Fruit fly (Drosophila melanogaster) whole organism, embryonic: ENCODE measurements around the gene park.

Experiments
- Ada2b ChIP-seq: fragments of 200-800 bp; sonication (Bioruptor generic); IDR thresholded peaks from 2 replicates; pipeline ENCODE4 v1.3.6; 2022; ENCODE audit warnings: missing biosample characterization, missing genetic modification characterization
- Asciz ChIP-seq: fragments of 200-800 bp; sonication (Bioruptor generic); optimal IDR thresholded peaks from 2 replicates; lab custom pipeline; 2017; ENCODE audit warnings: missing biosample characterization, mild to moderate bottlenecking, missing genetic modification characterization, missing genetic modification reagents
- Awh ChIP-seq: fragments of 200-800 bp; sonication (Bioruptor generic); IDR thresholded peaks from 2 replicates; pipeline ENCODE4, ENCODE4 v1.3.6; 2022; ENCODE audit warnings: missing biosample characterization, missing genetic modification characterization
- Blimp-1 ChIP-seq: fragments of 200-800 bp; sonication (Bioruptor generic); optimal IDR thresholded peaks from 3 replicates; lab custom pipeline; 2018; ENCODE audit warnings: missing biosample characterization, missing genetic modification characterization, mild to moderate bottlenecking, moderate library complexity, missing genetic modification reagents
- CG1233 ChIP-seq: fragments of 200-800 bp; sonication (Bioruptor generic); optimal IDR thresholded peaks from 4 replicates; lab custom pipeline; 2018; ENCODE audit warnings: missing biosample characterization, mild to moderate bottlenecking, missing genetic modification characterization
- CG12659 ChIP-seq: fragments of 200-800 bp; sonication (Bioruptor generic); optimal IDR thresholded peaks from 3 replicates; lab custom pipeline; 2017; ENCODE audit warnings: mild to moderate bottlenecking, missing biosample characterization, missing genetic modification reagents, missing genetic modification characterization
- CG13123 ChIP-seq: fragments of 200-800 bp; sonication (Bioruptor generic); optimal IDR thresholded peaks from 2 replicates; lab custom pipeline; 2016; ENCODE audit warnings: missing biosample characterization, missing genetic modification characterization
- CG14965 ChIP-seq: fragments of 200-800 bp; sonication (Bioruptor generic); optimal IDR thresholded peaks from 2 replicates; lab custom pipeline; 2016; ENCODE audit warnings: missing biosample characterization, missing genetic modification characterization, borderline replicate concordance
- CG15011 ChIP-seq: fragments of 200-800 bp; sonication (Bioruptor generic); optimal IDR thresholded peaks from 3 replicates; lab custom pipeline; 2018; ENCODE audit warnings: missing biosample characterization, mild to moderate bottlenecking, missing genetic modification characterization
- CG15479 ChIP-seq: fragments of 200-800 bp; sonication (Bioruptor generic); optimal IDR thresholded peaks from 3 replicates; lab custom pipeline; 2019; ENCODE audit warnings: missing biosample characterization, mild to moderate bottlenecking, missing genetic modification characterization, moderate library complexity
- CG15514 ChIP-seq: fragments of 200-800 bp; sonication (Bioruptor generic); optimal IDR thresholded peaks from 3 replicates; lab custom pipeline; 2017; ENCODE audit warnings: missing biosample characterization, missing genetic modification characterization, mild to moderate bottlenecking, moderate library complexity, missing genetic modification reagents
- CG1647 ChIP-seq: fragments of 200-800 bp; sonication (Bioruptor generic); optimal IDR thresholded peaks from 3 replicates; lab custom pipeline; 2016; ENCODE audit warnings: missing biosample characterization, missing genetic modification characterization
- CG31441 ChIP-seq: fragments of 200-800 bp; sonication (Bioruptor generic); IDR thresholded peaks from 2 replicates; pipeline ENCODE4 v1.3.6; 2022; ENCODE audit warnings: missing biosample characterization, missing genetic modification characterization
- CG32772 ChIP-seq: fragments of 200-800 bp; sonication (Bioruptor generic); IDR thresholded peaks from 2 replicates; pipeline ENCODE4 v1.3.6; 2022; ENCODE audit warnings: missing biosample characterization, missing genetic modification characterization
- CG34224 ChIP-seq: fragments of 200-800 bp; sonication (Bioruptor generic); IDR thresholded peaks from 3 replicates; pipeline ENCODE4 v1.3.6; 2022; ENCODE audit warnings: missing biosample characterization, missing genetic modification characterization; ENCODE audit not compliant: partially characterized antibody
- CG4360 ChIP-seq: fragments of 200-800 bp; sonication (Bioruptor generic); IDR thresholded peaks from 2 replicates; pipeline ENCODE4 v1.3.6; 2022; ENCODE audit warnings: missing biosample characterization, missing genetic modification characterization
- CG4730 ChIP-seq: fragments of 200-800 bp; sonication (Bioruptor generic); IDR thresholded peaks from 2 replicates; pipeline ENCODE4 v1.3.6; 2022; ENCODE audit warnings: missing biosample characterization, missing genetic modification characterization
- CG6813 ChIP-seq: fragments of 200-800 bp; sonication (Bioruptor generic); optimal IDR thresholded peaks from 2 replicates; lab custom pipeline; 2017; ENCODE audit warnings: missing biosample characterization, missing genetic modification characterization, mild to moderate bottlenecking, moderate library complexity, missing genetic modification reagents
- CG9876 ChIP-seq: fragments of 200-800 bp; sonication (Bioruptor generic); optimal IDR thresholded peaks from 2 replicates; lab custom pipeline; 2016; ENCODE audit warnings: missing biosample characterization, missing genetic modification characterization
- D ChIP-seq, 2 experiments: fragments of 200-800 bp in 1 of 2; fragments of >200 bp in 1 of 2; sonication (Bioruptor generic) in 1 of 2; optimal IDR thresholded peaks; 2 replicates in 1 of 2; 3 replicates in 1 of 2; lab custom pipeline; 2017; ENCODE audit warnings: mild to moderate bottlenecking in 1 of 2, missing biosample characterization in 1 of 2, missing genetic modification characterization in 1 of 2, missing genetic modification reagents in 1 of 2
- Drgx ChIP-seq: fragments of 200-800 bp; sonication (Bioruptor generic); IDR thresholded peaks from 2 replicates; pipeline ENCODE4 v1.3.6; 2022; ENCODE audit warnings: missing biosample characterization, missing genetic modification characterization
- Ets65A ChIP-seq: fragments of 200-800 bp; sonication (Bioruptor generic); peaks from one replicate; lab custom pipeline; 2016; ENCODE audit warnings: missing biosample characterization, missing genetic modification characterization
- HHEX ChIP-seq: fragments of 200-800 bp; sonication (Bioruptor generic); optimal IDR thresholded peaks from 3 replicates; lab custom pipeline; 2017; ENCODE audit warnings: missing biosample characterization, mild to moderate bottlenecking, missing genetic modification characterization, missing genetic modification reagents
- HLHmδ ChIP-seq: fragments of 200-800 bp; sonication (Bioruptor generic); optimal IDR thresholded peaks from 2 replicates; lab custom pipeline; 2018; ENCODE audit warnings: missing biosample characterization, mild to moderate bottlenecking, missing genetic modification characterization, moderate library complexity
- Jarid2 ChIP-seq: fragments of 200-800 bp; sonication (Bioruptor generic); optimal IDR thresholded peaks from 3 replicates; lab custom pipeline; 2017; ENCODE audit warnings: mild to moderate bottlenecking, missing biosample characterization, missing genetic modification reagents, missing genetic modification characterization
- NK7.1 ChIP-seq: fragments of 200-800 bp; sonication (Bioruptor generic); optimal IDR thresholded peaks from 3 replicates; lab custom pipeline; 2016; ENCODE audit warnings: missing biosample characterization, missing genetic modification characterization
- Spps ChIP-seq: fragments of 200-800 bp; sonication (Bioruptor generic); optimal IDR thresholded peaks from 2 replicates; lab custom pipeline; 2018; ENCODE audit warnings: missing biosample characterization, mild to moderate bottlenecking, missing genetic modification characterization
- amos ChIP-seq: fragments of 200-800 bp; sonication (Bioruptor generic); IDR thresholded peaks from 2 replicates; pipeline ENCODE4 v1.3.6; 2022; ENCODE audit warnings: missing biosample characterization, missing genetic modification characterization; ENCODE audit not compliant: partially characterized antibody
- ash1 ChIP-seq: fragments of 200-800 bp; sonication (Bioruptor generic); optimal IDR thresholded peaks from 2 replicates; lab custom pipeline; 2018; ENCODE audit warnings: missing biosample characterization, mild to moderate bottlenecking, missing genetic modification characterization
- bbx ChIP-seq: fragments of 200-800 bp; sonication (Bioruptor generic); IDR thresholded peaks from 2 replicates; pipeline ENCODE4 v1.3.6; 2022; ENCODE audit warnings: missing biosample characterization, missing genetic modification characterization; ENCODE audit not compliant: partially characterized antibody
- bsh ChIP-seq, 2 experiments: fragments of 200-800 bp; sonication (Bioruptor generic); optimal IDR thresholded peaks; 2 replicates each; lab custom pipeline; 2017 to 2018; ENCODE audit warnings: mild to moderate bottlenecking in 2 of 2, missing biosample characterization in 2 of 2, missing genetic modification characterization in 2 of 2, moderate library complexity in 1 of 2
- cg ChIP-seq: fragments of 200-800 bp; sonication (Bioruptor generic); optimal IDR thresholded peaks from 3 replicates; lab custom pipeline; 2019; ENCODE audit warnings: missing biosample characterization, mild to moderate bottlenecking, missing genetic modification characterization, moderate library complexity
- crc ChIP-seq: fragments of 200-800 bp; sonication (Bioruptor generic); optimal IDR thresholded peaks from 2 replicates; lab custom pipeline; 2016; ENCODE audit warnings: missing biosample characterization, missing genetic modification characterization
- dmrt99B ChIP-seq: fragments of 200-800 bp; sonication (Bioruptor generic); optimal IDR thresholded peaks from 2 replicates; lab custom pipeline; 2018; ENCODE audit warnings: missing biosample characterization, mild to moderate bottlenecking, missing genetic modification characterization, moderate library complexity
- ftz-f1 ChIP-seq: fragments of 200-800 bp; sonication (Bioruptor generic); optimal IDR thresholded peaks from 2 replicates; lab custom pipeline; 2016; ENCODE audit warnings: missing biosample characterization, missing genetic modification characterization
- h ChIP-seq: fragments of >200 bp; optimal IDR thresholded peaks from 2 replicates; lab custom pipeline; 2017
- hbn ChIP-seq: fragments of 200-800 bp; sonication (Bioruptor generic); IDR thresholded peaks from 2 replicates; pipeline ENCODE4 v1.3.6; 2022; ENCODE audit warnings: missing biosample characterization, missing genetic modification characterization; ENCODE audit not compliant: partially characterized antibody
- nerfin-2 ChIP-seq: fragments of 200-800 bp; sonication (Bioruptor generic); IDR thresholded peaks from 2 replicates; pipeline ENCODE4 v1.3.6; 2022; ENCODE audit warnings: missing biosample characterization, missing genetic modification characterization; ENCODE audit not compliant: partially characterized antibody
- pan ChIP-seq, 4 experiments: fragments of >200 bp in 3 of 4; fragments of 200-800 bp in 1 of 4; sonication (Bioruptor generic) in 1 of 4; optimal IDR thresholded peaks in 3 of 4; IDR thresholded peaks in 1 of 4; 2 replicates each; pipeline versions ENCODE4 v1.3.6 to Lab custom; 2017 to 2022; ENCODE audit warnings: missing biosample characterization in 2 of 4, missing genetic modification characterization in 2 of 4, mixed read lengths in 1 of 4
- pros ChIP-seq: fragments of 200-800 bp; sonication (Bioruptor generic); optimal IDR thresholded peaks from 3 replicates; lab custom pipeline; 2019; ENCODE audit warnings: missing biosample characterization, mild to moderate bottlenecking, missing genetic modification characterization, moderate library complexity
- ro ChIP-seq: fragments of 200-800 bp; sonication (Bioruptor generic); IDR thresholded peaks from 2 replicates; pipeline ENCODE4 v1.3.6; 2022; ENCODE audit warnings: missing biosample characterization, missing genetic modification characterization
- sens ChIP-seq: fragments of 200-800 bp; sonication (Bioruptor generic); peaks from one replicate; lab custom pipeline; 2016; ENCODE audit warnings: missing biosample characterization, missing genetic modification characterization
- sens-2 ChIP-seq: fragments of 200-800 bp; sonication (Bioruptor generic); IDR thresholded peaks from 2 replicates; pipeline ENCODE4 v1.3.6; 2022; ENCODE audit warnings: missing biosample characterization, missing genetic modification characterization
- so ChIP-seq: fragments of 200-800 bp; sonication (Bioruptor generic); IDR thresholded peaks from 3 replicates; pipeline ENCODE4 v1.3.6; 2022; ENCODE audit warnings: missing biosample characterization, missing genetic modification characterization
- tx ChIP-seq: fragments of 200-800 bp; sonication (Bioruptor generic); optimal IDR thresholded peaks from 2 replicates; lab custom pipeline; 2016; ENCODE audit warnings: missing biosample characterization, missing genetic modification characterization
- unc-4 ChIP-seq: fragments of 200-800 bp; sonication (Bioruptor generic); IDR thresholded peaks from 2 replicates; pipeline ENCODE4 v1.3.6; 2022; ENCODE audit warnings: missing biosample characterization, missing genetic modification characterization; ENCODE audit not compliant: partially characterized antibody

park gene

DNA sequence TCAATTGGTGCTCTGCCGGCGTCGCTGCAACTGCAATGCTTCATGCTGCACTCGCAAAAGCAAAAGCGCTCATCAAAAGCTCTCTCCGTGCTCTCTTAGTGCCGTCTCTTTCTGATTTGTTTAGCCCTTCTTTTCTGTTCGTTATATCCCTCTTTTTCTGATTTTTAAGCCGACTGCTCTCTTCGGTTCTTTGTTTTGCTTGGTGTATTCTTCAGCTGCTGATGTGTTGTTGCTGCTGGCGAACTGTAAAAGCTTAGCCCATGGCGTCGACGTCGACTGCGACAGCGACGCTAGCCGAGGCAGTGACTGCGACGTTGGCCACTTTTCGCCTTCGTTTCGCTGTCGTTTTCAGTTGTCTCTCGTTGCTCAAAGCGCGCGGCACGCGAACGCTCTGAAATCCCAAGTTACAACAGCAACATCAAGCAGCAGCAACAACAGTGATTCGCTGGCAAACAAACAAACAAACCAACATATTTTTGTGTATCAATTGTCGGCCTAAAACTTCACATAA lies 43.4 kb upstream of the park start (continued):
- TF ChIP-seq NK7.1 (GFP tag; lab: Kevin White, UChicago) (no peak), CG15514 (GFP tag; lab: Kevin White, UChicago) (peak; percentile 22), HLHmδ (GFP tag; lab: Kevin White, UChicago) (peak; percentile 4), CG14965 (GFP tag; lab: Kevin White, UChicago) (no peak), ftz-f1 (GFP tag; lab: Kevin White, UChicago) (peak; percentile 54), CG34224 (GFP tag; lab: Robert Waterston, UW) (peak; percentile 57; the same call in 1 of the 3 replicates), bbx (GFP tag; lab: Robert Waterston, UW) (peak; percentile 55; the same call in 1 of the 2 replicates), amos (no peak; the same call in 1 of the 2 replicates), dmrt99B (peak; percentile 38), Blimp-1 (GFP tag; lab: Kevin White, UChicago) (peak; percentile 77), HHEX (no peak), pros (GFP tag; lab: Kevin White, UChicago) (no peak), crc (GFP tag; lab: Kevin White, UChicago) (no peak), ro (GFP tag; lab: Robert Waterston, UW) (no peak), nerfin-2 (0 out of 2 replicates have a peak, but pooled peaks have one; percentile 48), CG15479 (GFP tag; lab: Kevin White, UChicago) (no peak), tx (no peak), unc-4 (peak; percentile 47), CG12659 (GFP tag; lab: Kevin White, UChicago) (no peak), CG1233 (GFP tag; lab: Kevin White, UChicago) (no peak), sens (peak; percentile 64), Awh (GFP tag; lab: Robert Waterston, UW) (peak; percentile 36; the same call in 1 of the 2 replicates), CG31441 (GFP tag; lab: Robert Waterston, UW) (no peak), Asciz (GFP tag; lab: Kevin White, UChicago) (peak; percentile 3), CG32772 (no peak), CG15011 (GFP tag; lab: Kevin White, UChicago) (no peak), CG9876 (GFP tag; lab: Kevin White, UChicago) (no peak), CG1647 (GFP tag; lab: Kevin White, UChicago) (no peak), hbn (GFP tag; lab: Robert Waterston, UW) (peak; percentile 27; the same call in 1 of the 2 replicates), D (optimal IDR thresholded peaks at IDR 0.05; lab: Kevin White, UChicago) (no peak), D (GFP tag; optimal IDR thresholded peaks at IDR 0.05; lab: Kevin White, UChicago) (no peak), CG6813 (GFP tag; lab: Kevin White, UChicago) (peak; percentile 20)

DNA sequence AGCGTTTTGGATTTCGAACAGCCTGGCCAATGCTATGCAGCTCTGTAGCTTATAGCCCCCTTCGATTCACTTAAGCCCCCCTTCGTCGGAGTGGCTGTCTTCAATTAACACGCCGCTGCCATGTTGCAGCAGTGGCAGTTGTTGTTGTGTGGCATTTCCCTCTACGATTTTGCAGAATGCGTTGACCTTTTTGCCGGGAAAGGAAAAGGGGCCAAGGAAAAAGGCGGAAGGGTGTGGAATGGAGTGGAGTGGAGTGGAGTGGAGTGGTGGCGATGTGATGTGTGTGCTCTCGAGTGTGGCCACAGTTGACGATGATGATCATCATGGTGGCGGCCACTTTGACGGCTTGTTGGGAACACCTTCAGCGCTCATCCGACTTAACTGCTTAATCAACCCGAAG lies 41.7 kb upstream of the park start:
- TF ChIP-seq CG13123 (GFP tag; lab: Kevin White, UChicago) (no peak), Drgx (GFP tag; lab: Robert Waterston, UW) (0 out of 2 replicates have a peak, but pooled peaks have one; percentile 9), Ets65A (GFP tag; lab: Kevin White, UChicago) (peak; percentile 59), ash1 (GFP tag; lab: Kevin White, UChicago) (no peak)

DNA sequence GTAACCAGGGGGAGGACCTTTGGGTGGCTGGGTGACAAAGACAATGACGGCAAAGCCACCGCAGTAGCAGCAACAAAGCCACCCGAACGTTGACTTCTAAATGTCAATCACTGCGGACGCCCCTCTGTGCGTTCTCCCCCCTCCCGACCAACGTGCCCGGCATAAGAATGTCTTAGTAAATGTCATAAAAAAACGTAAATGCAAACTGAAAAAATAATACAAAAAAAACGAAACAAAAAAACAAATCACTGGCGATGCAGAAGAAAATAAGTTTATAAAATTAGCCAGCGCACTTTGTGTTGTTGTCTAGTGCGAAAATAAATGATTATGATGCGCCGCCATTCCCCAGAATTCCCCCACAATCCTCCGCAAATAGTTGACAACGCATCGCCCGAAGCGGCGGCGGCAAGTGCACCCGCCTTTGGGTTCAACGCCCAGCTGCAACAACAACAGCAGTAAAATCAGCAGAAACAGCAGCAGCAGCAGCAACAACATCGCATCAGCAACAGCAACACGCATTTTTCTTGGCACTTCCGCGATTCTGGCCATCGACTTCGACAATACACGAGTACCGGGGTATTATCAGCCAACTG lies 40.4 kb upstream of the park start:
- no peak for TF ChIP-seq Spps
- TF ChIP-seq Jarid2 (GFP tag; lab: Kevin White, UChicago), result no peak
- peak; percentile 14 for TF ChIP-seq Ets65A (GFP tag; lab: Kevin White, UChicago)
- TF ChIP-seq so (GFP tag; lab: Robert Waterston, UW), result no peak
- TF ChIP-seq Ada2b (GFP tag; lab: Robert Waterston, UW), result no peak
- TF ChIP-seq pan (optimal IDR thresholded peaks at IDR 0.05; lab: Kevin White, UChicago), result no peak
- TF ChIP-seq pan (GFP tag; optimal IDR thresholded peaks at IDR 0.05 in 1 of 2, IDR thresholded peaks at IDR 0.05 in 1 of 2), result no peak
- no peak for TF ChIP-seq cg
- TF ChIP-seq h, result no peak
- TF ChIP-seq CG4360 (GFP tag; lab: Robert Waterston, UW), result no peak
- 0 out of 2 replicates have a peak, but pooled peaks have one; percentile 7 for TF ChIP-seq CG4730
- peak in 1 of 2 experiments; percentile 86 for TF ChIP-seq bsh (GFP tag; optimal IDR thresholded peaks at IDR 0.05; lab: Kevin White, UChicago)
- TF ChIP-seq sens-2 (GFP tag; lab: Robert Waterston, UW), result no peak
- peak; percentile 78 for TF ChIP-seq Drgx (GFP tag; lab: Robert Waterston, UW)
